Worm (Caenorhabditis elegans): ENCODE results near the gene mff-1.

The mff-1 gene

DNA sequence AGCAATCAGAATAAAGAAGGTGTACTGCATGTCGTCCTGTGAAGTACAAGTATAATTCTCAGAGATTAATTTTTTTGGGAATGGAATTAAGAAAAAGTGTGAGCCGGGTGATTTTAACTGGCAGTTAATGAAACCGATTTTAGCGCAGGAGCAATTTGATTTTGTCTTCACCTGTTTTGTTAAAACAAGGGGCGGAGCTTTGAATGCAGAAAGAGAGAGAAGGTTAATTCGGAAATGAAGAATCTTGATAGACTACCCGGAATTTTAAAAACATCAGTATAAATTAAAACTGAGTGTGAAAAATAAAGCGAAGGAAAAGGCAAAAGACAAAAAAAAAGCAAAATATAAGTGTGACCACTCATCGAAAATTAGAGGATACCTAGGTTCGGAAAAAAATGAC, 40.5 kb downstream of the mff-1 start, which contains the start of gene C05E7.3:
Gene C05E7.3, minus strand, starts transcription at position 101 of the 400 bp plus-strand sequence.
- no peak for TF ChIP-seq fos-1 (tag; optimal IDR thresholded peaks at IDR 0.05)
- no peak for TF ChIP-seq egl-27 (tag; optimal IDR thresholded peaks at IDR 0.05)
- TF ChIP-seq nhr-28 (tag; optimal IDR thresholded peaks at IDR 0.05), result no peak
- TF ChIP-seq ztf-4 (tag; optimal IDR thresholded peaks at IDR 0.05), result no peak
- TF ChIP-seq jun-1 (tag; optimal IDR thresholded peaks at IDR 0.05), result no peak
- no peak for TF ChIP-seq nhr-67 (tag; optimal IDR thresholded peaks at IDR 0.05)

- TF ChIP-seq jun-1 (tag; optimal IDR thresholded peaks at IDR 0.05) (no peak), eor-1 (tag; optimal IDR thresholded peaks at IDR 0.05) (no peak), nhr-76 (tag; optimal IDR thresholded peaks at IDR 0.05) (no peak), lin-15B (tag; optimal IDR thresholded peaks at IDR 0.05) (no peak), pqm-1 (tag; optimal IDR thresholded peaks at IDR 0.05) (no peak), elt-3 (tag; optimal IDR thresholded peaks at IDR 0.05) (no peak), lin-39 (tag; optimal IDR thresholded peaks at IDR 0.05) (no peak), nhr-12 (tag; optimal IDR thresholded peaks at IDR 0.05) (no peak), elt-1 (tag; optimal IDR thresholded peaks at IDR 0.05) (no peak), fos-1 (tag; optimal IDR thresholded peaks at IDR 0.05) (no peak), snpc-4 (tag; optimal IDR thresholded peaks at IDR 0.05) (no peak), skn-1 (tag; optimal IDR thresholded peaks at IDR 0.05) (no peak), egl-5 (tag; optimal IDR thresholded peaks at IDR 0.05) (no peak), ztf-11 (tag; optimal IDR thresholded peaks at IDR 0.05) (no peak), R02D3.7 (tag; optimal IDR thresholded peaks at IDR 0.05) (no peak)
Measured at ce11 chrX:12944661-12945060, 42.4 kb downstream of the mff-1 start.

DNA sequence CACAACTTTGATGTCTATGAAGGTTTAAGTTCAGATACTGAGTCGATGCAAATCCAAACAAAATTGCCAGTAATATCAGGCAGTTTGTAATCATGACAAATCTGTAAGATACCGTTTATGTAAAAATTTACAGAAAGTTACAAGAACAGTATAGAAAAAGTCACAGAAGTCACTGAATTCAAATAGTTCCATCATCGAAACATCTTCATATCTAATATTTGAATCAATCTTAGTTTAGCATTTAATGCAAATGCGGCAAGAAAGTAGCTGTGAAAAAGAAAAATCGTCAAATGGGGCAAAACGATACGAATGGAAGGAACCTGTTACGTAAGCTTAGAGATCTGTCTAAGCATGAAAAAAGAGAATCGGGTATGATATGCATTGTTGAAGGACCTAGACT, 43.9 kb downstream of the mff-1 start, which contains the start of gene gmap-2:
Gene gmap-2, minus strand, starts transcription at position 101 of the 400 bp plus-strand sequence.
- TF ChIP-seq nhr-28 (tag; optimal IDR thresholded peaks at IDR 0.05) (no peak), fkh-10 (GFP tag; optimal IDR thresholded peaks at IDR 0.05) (no peak), elt-3 (tag; optimal IDR thresholded peaks at IDR 0.05) (no peak), nhr-43 (tag; optimal IDR thresholded peaks at IDR 0.05; ENCODE audit: poor library complexity, severe bottlenecking) (no peak), nfya-1 (tag; optimal IDR thresholded peaks at IDR 0.05; ENCODE audit: insufficient read depth) (no peak), aly-2 (tag; optimal IDR thresholded peaks at IDR 0.05) (no peak), egl-5 (tag; optimal IDR thresholded peaks at IDR 0.05) (no peak), ZK546.5 (tag; optimal IDR thresholded peaks at IDR 0.05) (no peak), ztf-4 (tag; optimal IDR thresholded peaks at IDR 0.05) (no peak), nhr-23 (tag; optimal IDR thresholded peaks at IDR 0.05) (no peak), pha-4 (tag; optimal IDR thresholded peaks at IDR 0.05) (no peak), hmg-11 (tag; optimal IDR thresholded peaks at IDR 0.05) (no peak), nhr-25 (tag; optimal IDR thresholded peaks at IDR 0.05) (no peak), nhr-237 (tag; optimal IDR thresholded peaks at IDR 0.05) (no peak), ceh-28 (tag; optimal IDR thresholded peaks at IDR 0.05) (no peak), nhr-76 (tag; optimal IDR thresholded peaks at IDR 0.05) (no peak), ceh-9 (tag; optimal IDR thresholded peaks at IDR 0.05) (no peak)

- TF ChIP-seq mdl-1 (tag; optimal IDR thresholded peaks at IDR 0.05) (no peak), nhr-67 (tag; optimal IDR thresholded peaks at IDR 0.05) (no peak), nhr-77 (tag; optimal IDR thresholded peaks at IDR 0.05) (no peak), nhr-43 (tag; optimal IDR thresholded peaks at IDR 0.05; ENCODE audit: poor library complexity, severe bottlenecking) (peak; percentile 5), elt-3 (tag; optimal IDR thresholded peaks at IDR 0.05) (no peak), ceh-9 (tag; optimal IDR thresholded peaks at IDR 0.05) (no peak), egl-27 (tag; optimal IDR thresholded peaks at IDR 0.05) (no peak), nhr-28 (tag; optimal IDR thresholded peaks at IDR 0.05) (no peak), lin-15B (tag; optimal IDR thresholded peaks at IDR 0.05) (no peak), ceh-82 (tag; optimal IDR thresholded peaks at IDR 0.05) (no peak), ZK546.5 (tag; optimal IDR thresholded peaks at IDR 0.05) (no peak), skn-1 (tag; optimal IDR thresholded peaks at IDR 0.05) (no peak), fos-1 (tag; optimal IDR thresholded peaks at IDR 0.05) (no peak), nhr-25 (tag; optimal IDR thresholded peaks at IDR 0.05) (peak; percentile 25), aly-2 (tag; optimal IDR thresholded peaks at IDR 0.05) (no peak)
Measured at ce11 chrX:12942296-12942695, 44.7 kb downstream of the mff-1 start.

ce11 chrX:12940811-12941210, 46.2 kb downstream of the mff-1 start, which contains the start of gene gmap-3:
Gene gmap-3, minus strand, starts transcription at chrX:12940958.
- TF ChIP-seq fkh-10 (GFP tag; optimal IDR thresholded peaks at IDR 0.05) (no peak), nhr-25 (tag; optimal IDR thresholded peaks at IDR 0.05) (peak; percentile 65)

Measured in whole organism, L3 larva.